Fruit fly (Drosophila melanogaster) whole organism, wandering third instar larva: Measurements from ENCODE around the gene spz5.

Source experiments
- Abd-B ChIP-seq: fragments of >200 bp; optimal IDR thresholded peaks from 2 replicates; lab custom pipeline; 2017; ENCODE audit warnings: missing biosample characterization, missing genetic modification characterization
- CG32264 ChIP-seq: fragments of 200-800 bp; sonication (Bioruptor generic); optimal IDR thresholded peaks from 2 replicates; lab custom pipeline; 2016; ENCODE audit warnings: missing biosample characterization, missing genetic modification characterization
- CG9705 ChIP-seq: fragments of 200-800 bp; sonication (Bioruptor generic); optimal IDR thresholded peaks from 2 replicates; lab custom pipeline; 2018; ENCODE audit warnings: missing biosample characterization, mild to moderate bottlenecking, missing genetic modification characterization
- CrebA ChIP-seq: fragments of 200-800 bp; sonication (Bioruptor generic); optimal IDR thresholded peaks from 2 replicates; lab custom pipeline; 2016; ENCODE audit warnings: missing biosample characterization, mild to moderate bottlenecking, missing genetic modification characterization, borderline replicate concordance
- Dfd ChIP-seq: fragments of >200 bp; optimal IDR thresholded peaks from 2 replicates; lab custom pipeline; 2017; ENCODE audit warnings: missing biosample characterization, missing genetic modification characterization
- Dif ChIP-seq: fragments of 200-275, 200-300 bp; sonication (Bioruptor generic); optimal IDR thresholded peaks from 2 replicates; lab custom pipeline; 2018; ENCODE audit warnings: missing biosample characterization, missing genetic modification characterization; ENCODE audit not compliant: partially characterized antibody
- GATAd ChIP-seq: sonication (Bioruptor generic); optimal IDR thresholded peaks from 2 replicates; lab custom pipeline; 2016; ENCODE audit warnings: missing biosample characterization, missing genetic modification characterization
- HLH106 ChIP-seq: fragments of 200-800 bp; optimal IDR thresholded peaks from 3 replicates; lab custom pipeline; 2019; ENCODE audit warnings: missing biosample characterization, mild to moderate bottlenecking, missing genetic modification characterization, moderate library complexity
- Hr78 ChIP-seq: fragments of >200 bp; optimal IDR thresholded peaks from 2 replicates; lab custom pipeline; 2017; ENCODE audit warnings: missing biosample characterization, missing genetic modification characterization
- Hr83 ChIP-seq: fragments of 200-300 bp; sonication (Bioruptor generic); optimal IDR thresholded peaks from 2 replicates; lab custom pipeline; 2016; ENCODE audit warnings: missing biosample characterization, mild to moderate bottlenecking, missing genetic modification characterization, moderate library complexity; ENCODE audit not compliant: poor library complexity, severe bottlenecking
- Jra ChIP-seq: sonication (Bioruptor generic); optimal IDR thresholded peaks from 2 replicates; lab custom pipeline; 2016; ENCODE audit warnings: missing biosample characterization, missing genetic modification characterization
- Mio ChIP-seq: sonication (Bioruptor generic); optimal IDR thresholded peaks from 2 replicates; lab custom pipeline; 2016; ENCODE audit warnings: missing biosample characterization, missing genetic modification characterization
- N ChIP-seq: fragments of >200 bp; optimal IDR thresholded peaks from 2 replicates; lab custom pipeline; 2018; ENCODE audit warnings: missing biosample characterization, missing external identifiers, missing genetic modification characterization
- Rel ChIP-seq, 2 experiments: fragments of 200-800 bp; sonication (Bioruptor generic) in 1 of 2; optimal IDR thresholded peaks; 2 replicates in 1 of 2; 3 replicates in 1 of 2; lab custom pipeline; 2016 to 2019; ENCODE audit warnings: mild to moderate bottlenecking in 2 of 2, missing biosample characterization in 2 of 2, missing genetic modification characterization in 2 of 2, moderate library complexity in 1 of 2
- Sp1 ChIP-seq: fragments of 200-800 bp; sonication (Bioruptor generic); optimal IDR thresholded peaks from 3 replicates; lab custom pipeline; 2019; ENCODE audit warnings: missing biosample characterization, mild to moderate bottlenecking, missing genetic modification characterization, moderate library complexity
- Vsx2 ChIP-seq: fragments of 200-300, 225-300 bp; sonication (Bioruptor generic); optimal IDR thresholded peaks from 2 replicates; lab custom pipeline; 2018; ENCODE audit warnings: missing biosample characterization, missing genetic modification characterization; ENCODE audit not compliant: partially characterized antibody
- brk ChIP-seq: fragments of 200-800 bp; sonication (Bioruptor generic); optimal IDR thresholded peaks from 2 replicates; lab custom pipeline; 2016; ENCODE audit warnings: missing biosample characterization, mild to moderate bottlenecking, missing genetic modification characterization
- dl ChIP-seq, 2 experiments: fragments of 175-275, 200-275 bp in 1 of 2; fragments of 200-275 bp in 1 of 2; sonication (Bioruptor generic); optimal IDR thresholded peaks; lab custom pipeline; 2018; ENCODE audit warnings: mild to moderate bottlenecking in 2 of 2, missing biosample characterization in 2 of 2, missing genetic modification characterization in 2 of 2, moderate library complexity in 2 of 2; ENCODE audit not compliant: partially characterized antibody in 2 of 2, insufficient read depth in 1 of 2
- dmrt93B ChIP-seq: fragments of 200-800 bp; sonication (Bioruptor generic); optimal IDR thresholded peaks from 2 replicates; lab custom pipeline; 2018; ENCODE audit warnings: missing biosample characterization, mild to moderate bottlenecking, missing genetic modification characterization
- foxo ChIP-seq, 2 experiments: fragments of 200-800 bp; sonication (Bioruptor generic); optimal IDR thresholded peaks; 2 replicates in 1 of 2; 3 replicates in 1 of 2; lab custom pipeline; 2016 to 2017; ENCODE audit warnings: missing biosample characterization in 2 of 2, missing genetic modification characterization in 2 of 2
- fru ChIP-seq: fragments of 200-800 bp; sonication (Bioruptor generic); optimal IDR thresholded peaks from 3 replicates; lab custom pipeline; 2016; ENCODE audit warnings: missing biosample characterization, mild to moderate bottlenecking, missing genetic modification characterization
- h ChIP-seq: fragments of 200-800 bp; sonication (Bioruptor generic); optimal IDR thresholded peaks from 3 replicates; lab custom pipeline; 2016; ENCODE audit warnings: missing biosample characterization, mild to moderate bottlenecking, missing genetic modification characterization
- jim ChIP-seq: fragments of 175-275, 200-325 bp; sonication (Bioruptor generic); optimal IDR thresholded peaks from 2 replicates; lab custom pipeline; 2016; ENCODE audit warnings: missing biosample characterization, mild to moderate bottlenecking, missing genetic modification characterization
- lola ChIP-seq: fragments of >200 bp; optimal IDR thresholded peaks from 2 replicates; lab custom pipeline; 2017; ENCODE audit warnings: missing biosample characterization, missing genetic modification characterization
- psq ChIP-seq: fragments of 200-800 bp; sonication (Bioruptor generic); optimal IDR thresholded peaks from 3 replicates; lab custom pipeline; 2017; ENCODE audit warnings: missing biosample characterization, mild to moderate bottlenecking, missing genetic modification characterization, moderate library complexity
- rgr ChIP-seq: fragments of 200-800 bp; sonication (Bioruptor generic); optimal IDR thresholded peaks from 3 replicates; lab custom pipeline; 2016; ENCODE audit warnings: missing biosample characterization, mild to moderate bottlenecking, missing genetic modification characterization
- sage ChIP-seq: fragments of 200-800 bp; sonication (Bioruptor generic); optimal IDR thresholded peaks from 2 replicates; lab custom pipeline; 2016; ENCODE audit warnings: missing biosample characterization, mild to moderate bottlenecking, missing genetic modification characterization
- sv ChIP-seq: fragments of 200-800 bp; sonication (Bioruptor generic); optimal IDR thresholded peaks from 3 replicates; lab custom pipeline; 2016; ENCODE audit warnings: missing biosample characterization, missing genetic modification characterization
- usp ChIP-seq: fragments of >200 bp; optimal IDR thresholded peaks from 2 replicates; lab custom pipeline; 2017; ENCODE audit warnings: missing biosample characterization, missing genetic modification characterization
- woc ChIP-seq: sonication (Bioruptor generic); optimal IDR thresholded peaks from 2 replicates; lab custom pipeline; 2016; ENCODE audit warnings: missing biosample characterization, mild to moderate bottlenecking, missing genetic modification characterization

spz5 gene

dm6 chr3L:2884404-2884803 lies 7.6 kb downstream of the spz5 start:
- TF ChIP-seq CrebA (GFP tag; lab: Kevin White, UChicago) = no peak
- TF ChIP-seq HLH106 (tag; lab: Kevin White, UChicago) = peak; percentile 22
- TF ChIP-seq Vsx2 = no peak
- peak in 1 of 2 experiments; percentile 19 for TF ChIP-seq foxo (GFP tag; optimal IDR thresholded peaks at IDR 0.05; lab: Kevin White, UChicago)
- peak; percentile 45 for TF ChIP-seq h (GFP tag; lab: Kevin White, UChicago)
- no peak for TF ChIP-seq Rel (GFP tag; optimal IDR thresholded peaks at IDR 0.05; lab: Kevin White, UChicago)
- TF ChIP-seq Rel (tag; optimal IDR thresholded peaks at IDR 0.05; lab: Kevin White, UChicago) = no peak
- no peak for TF ChIP-seq Mio

dm6 chr3L:2882328-2882727 lies 9.6 kb downstream of the spz5 start:
- TF ChIP-seq brk (GFP tag; lab: Kevin White, UChicago) (no peak), foxo (GFP tag; optimal IDR thresholded peaks at IDR 0.05; lab: Kevin White, UChicago) (no peak), sv (GFP tag; lab: Kevin White, UChicago) (no peak), Hr83 (GFP tag; lab: Kevin White, UChicago) (no peak), dl (GFP tag; optimal IDR thresholded peaks at IDR 0.05; lab: Kevin White, UChicago; ENCODE audit: insufficient read depth in 1 of 2, partially characterized antibody in 2 of 2) (no peak), CrebA (GFP tag; lab: Kevin White, UChicago) (no peak), jim (GFP tag; lab: Kevin White, UChicago) (no peak), N (GFP tag; lab: Kevin White, UChicago) (no peak), Vsx2 (no peak), Sp1 (GFP tag; lab: Kevin White, UChicago) (no peak), CG32264 (GFP tag; lab: Kevin White, UChicago) (no peak), psq (GFP tag; lab: Kevin White, UChicago) (no peak), usp (GFP tag; lab: Kevin White, UChicago) (no peak)
- TF ChIP-seq, all 38 proteins: peak for 0

- no peak for TF ChIP-seq rgr
- no peak for TF ChIP-seq Jra (GFP tag; lab: Kevin White, UChicago)
- no peak for TF ChIP-seq Vsx2
- TF ChIP-seq Dif (GFP tag; lab: Kevin White, UChicago) = no peak
- TF ChIP-seq lola = no peak
- TF ChIP-seq GATAd (GFP tag; lab: Kevin White, UChicago) = no peak
- no peak for TF ChIP-seq Hr78
- TF ChIP-seq CrebA (GFP tag; lab: Kevin White, UChicago) = no peak
- TF ChIP-seq brk (GFP tag; lab: Kevin White, UChicago) = no peak
- TF ChIP-seq h (GFP tag; lab: Kevin White, UChicago) = no peak
Measured at dm6 chr3L:2881582-2881981, 10.4 kb downstream of the spz5 start.

dm6 chr3L:2879827-2880131 lies 12.2 kb downstream of the spz5 start:
- TF ChIP-seq woc (GFP tag; lab: Kevin White, UChicago) (peak; percentile 47), sage (GFP tag; lab: Kevin White, UChicago) (no peak), dmrt93B (GFP tag; lab: Kevin White, UChicago) (peak; percentile 32), fru (GFP tag; lab: Kevin White, UChicago) (peak; percentile 67), HLH106 (tag; lab: Kevin White, UChicago) (peak; percentile 69), h (GFP tag; lab: Kevin White, UChicago) (peak; percentile 73), foxo (GFP tag; optimal IDR thresholded peaks at IDR 0.05; lab: Kevin White, UChicago) (peak in 1 of 2 experiments; percentile 64), Jra (GFP tag; lab: Kevin White, UChicago) (no peak)

- TF ChIP-seq Hr83 (GFP tag; lab: Kevin White, UChicago) (no peak), CrebA (GFP tag; lab: Kevin White, UChicago) (no peak), CG32264 (GFP tag; lab: Kevin White, UChicago) (no peak), Vsx2 (no peak), Dfd (GFP tag; lab: Kevin White, UChicago) (peak; percentile 27), Abd-B (no peak), CG9705 (no peak), foxo (GFP tag; optimal IDR thresholded peaks at IDR 0.05; lab: Kevin White, UChicago) (no peak)
- TF ChIP-seq, all 38 proteins: peak for 1
Measured at dm6 chr3L:2879005-2879826, 12.8 kb downstream of the spz5 start, which contains the start of gene Tet. Tet (minus strand) TSS chr3L:2879158.
